Fruit fly (Drosophila melanogaster) whole organism, embryonic: ENCODE measurements around the gene CG44836.
A peak's percentile ranks its signal among the peaks of the same experiment; 100 is the strongest.

Experiments
- BEAF-32 ChIP-seq: fragments of 200-800 bp; sonication (Bioruptor generic); optimal IDR thresholded peaks from 3 replicates; lab custom pipeline; 2017; ENCODE audit warnings: missing biosample characterization, missing genetic modification characterization, mild to moderate bottlenecking, moderate library complexity, missing genetic modification reagents
- CG15601 ChIP-seq: fragments of 200-800 bp; sonication (Bioruptor generic); optimal IDR thresholded peaks from 3 replicates; lab custom pipeline; 2019; ENCODE audit warnings: missing biosample characterization, mild to moderate bottlenecking, missing genetic modification characterization, moderate library complexity
- CG15696 ChIP-seq: fragments of 200-800 bp; sonication (Bioruptor generic); optimal IDR thresholded peaks from 2 replicates; lab custom pipeline; 2019; ENCODE audit warnings: missing biosample characterization, mild to moderate bottlenecking, missing genetic modification characterization, moderate library complexity
- CG17186 ChIP-seq: fragments of 200-800 bp; sonication (Bioruptor generic); optimal IDR thresholded peaks from 3 replicates; lab custom pipeline; 2017; ENCODE audit warnings: missing biosample characterization, missing genetic modification reagents, missing genetic modification characterization
- CG17912 ChIP-seq: fragments of 200-800 bp; sonication (Bioruptor generic); optimal IDR thresholded peaks from 2 replicates; lab custom pipeline; 2018; ENCODE audit warnings: missing biosample characterization, mild to moderate bottlenecking, missing genetic modification characterization
- CG18011 ChIP-seq: fragments of 200-800 bp; sonication (Bioruptor generic); optimal IDR thresholded peaks from 2 replicates; lab custom pipeline; 2017; ENCODE audit warnings: missing biosample characterization, missing genetic modification characterization, mild to moderate bottlenecking, moderate library complexity, missing genotype
- CG30020 ChIP-seq: fragments of 200-800 bp; optimal IDR thresholded peaks from 2 replicates; lab custom pipeline; 2019; ENCODE audit warnings: missing biosample characterization, mild to moderate bottlenecking, missing genetic modification characterization, moderate library complexity
- CG33557 ChIP-seq: fragments of 200-800 bp; sonication (Bioruptor generic); optimal IDR thresholded peaks from 2 replicates; lab custom pipeline; 2019; ENCODE audit warnings: missing biosample characterization, mild to moderate bottlenecking, missing genetic modification characterization, moderate library complexity
- CG34376 ChIP-seq: fragments of 200-800 bp; sonication (Bioruptor generic); optimal IDR thresholded peaks from 2 replicates; lab custom pipeline; 2018; ENCODE audit warnings: missing biosample characterization, mild to moderate bottlenecking, missing genetic modification characterization
- CG42726 ChIP-seq: fragments of 200-800 bp; sonication (Bioruptor generic); IDR thresholded peaks from 2 replicates; pipeline ENCODE4 v1.3.6; 2022; ENCODE audit warnings: missing biosample characterization, missing genetic modification characterization; ENCODE audit not compliant: partially characterized antibody
- CG4404 ChIP-seq: fragments of 200-800 bp; sonication (Bioruptor generic); IDR thresholded peaks from 2 replicates; pipeline ENCODE4 v1.3.6; 2022; ENCODE audit warnings: missing biosample characterization, missing genetic modification characterization
- CG9437 ChIP-seq: fragments of 200-800 bp; sonication (Bioruptor generic); optimal IDR thresholded peaks from 2 replicates; lab custom pipeline; 2018; ENCODE audit warnings: missing biosample characterization, mild to moderate bottlenecking, missing genetic modification characterization
- CG9797 ChIP-seq: fragments of 200-800 bp; sonication (Bioruptor generic); optimal IDR thresholded peaks from 3 replicates; lab custom pipeline; 2018; ENCODE audit warnings: missing biosample characterization, mild to moderate bottlenecking, missing genetic modification characterization
- CHES-1-like ChIP-seq: fragments of 200-800 bp; sonication (Bioruptor generic); optimal IDR thresholded peaks from 2 replicates; lab custom pipeline; 2016; ENCODE audit warnings: missing biosample characterization, missing genetic modification characterization
- Dbx ChIP-seq: fragments of 200-800 bp; sonication (Bioruptor generic); IDR thresholded peaks from 3 replicates; pipeline ENCODE4 v1.3.6; 2022; ENCODE audit warnings: missing biosample characterization, missing genetic modification characterization
- Dfd ChIP-seq, 2 experiments: fragments of >200 bp; optimal IDR thresholded peaks; 2 replicates each; lab custom pipeline; 2017; ENCODE audit warnings: missing biosample characterization in 2 of 2, missing genetic modification characterization in 2 of 2
- E2f2 ChIP-seq: fragments of 200-800 bp; sonication (Bioruptor generic); IDR thresholded peaks from 2 replicates; pipeline ENCODE4 v1.3.6; 2022; ENCODE audit warnings: missing biosample characterization, missing genetic modification characterization
- Ets97D ChIP-seq: fragments of 200-800 bp; sonication (Bioruptor generic); optimal IDR thresholded peaks from 3 replicates; lab custom pipeline; 2016; ENCODE audit warnings: missing biosample characterization, missing genetic modification characterization
- HLH4C ChIP-seq: fragments of 200-800 bp; sonication (Bioruptor generic); IDR thresholded peaks from 3 replicates; pipeline ENCODE4 v1.3.6; 2022; ENCODE audit warnings: missing biosample characterization, missing genetic modification characterization; ENCODE audit not compliant: partially characterized antibody
- Mrtf ChIP-seq: fragments of 200-800 bp; sonication (Bioruptor generic); IDR thresholded peaks from 3 replicates; pipeline ENCODE4 v1.3.6; 2022; ENCODE audit warnings: missing biosample characterization, missing genetic modification characterization
- Myb ChIP-seq: fragments of 200-800 bp; sonication (Bioruptor generic); optimal IDR thresholded peaks from 2 replicates; lab custom pipeline; 2016; ENCODE audit warnings: missing biosample characterization, missing genetic modification characterization
- Pdp1 ChIP-seq, 2 experiments: fragments of 200-800 bp; sonication (Bioruptor generic); optimal IDR thresholded peaks; 3 replicates each; lab custom pipeline; 2016; ENCODE audit warnings: missing biosample characterization in 2 of 2, missing genetic modification characterization in 2 of 2, mild to moderate bottlenecking in 1 of 2, moderate library complexity in 1 of 2
- Ptx1 ChIP-seq: fragments of 200-800 bp; sonication (Bioruptor generic); IDR thresholded peaks from 2 replicates; pipeline ENCODE4 v1.3.6; 2022; ENCODE audit warnings: missing biosample characterization, missing genetic modification characterization
- Sox102F ChIP-seq: fragments of 200-800 bp; sonication (Bioruptor generic); optimal IDR thresholded peaks from 2 replicates; lab custom pipeline; 2018; ENCODE audit warnings: missing biosample characterization, mild to moderate bottlenecking, missing genetic modification characterization, moderate library complexity
- Xbp1 ChIP-seq: fragments of 200-800 bp; sonication (Bioruptor generic); optimal IDR thresholded peaks from 3 replicates; lab custom pipeline; 2016; ENCODE audit warnings: missing biosample characterization, mild to moderate bottlenecking, missing genetic modification characterization
- amos ChIP-seq: fragments of 200-800 bp; sonication (Bioruptor generic); IDR thresholded peaks from 2 replicates; pipeline ENCODE4 v1.3.6; 2022; ENCODE audit warnings: missing biosample characterization, missing genetic modification characterization; ENCODE audit not compliant: partially characterized antibody
- ara ChIP-seq: fragments of 200-800 bp; sonication (Bioruptor generic); IDR thresholded peaks from 2 replicates; pipeline ENCODE4 v1.3.6; 2022; ENCODE audit warnings: missing biosample characterization, missing genetic modification characterization
- ato ChIP-seq: fragments of 200-800 bp; sonication (Bioruptor generic); IDR thresholded peaks from 2 replicates; pipeline ENCODE4 v1.3.6; 2022; ENCODE audit warnings: missing biosample characterization, missing genetic modification characterization; ENCODE audit not compliant: partially characterized antibody
- cad ChIP-seq: fragments of >200 bp; optimal IDR thresholded peaks from 2 replicates; lab custom pipeline; 2017; ENCODE audit warnings: missing biosample characterization, missing genetic modification characterization
- cg ChIP-seq: fragments of 200-800 bp; sonication (Bioruptor generic); optimal IDR thresholded peaks from 3 replicates; lab custom pipeline; 2019; ENCODE audit warnings: missing biosample characterization, mild to moderate bottlenecking, missing genetic modification characterization, moderate library complexity
- chinmo ChIP-seq: fragments of 200-800 bp; sonication (Bioruptor generic); IDR thresholded peaks from 4 replicates; pipeline ENCODE4 v1.3.6; 2022; ENCODE audit warnings: missing biosample characterization, missing genetic modification characterization; ENCODE audit not compliant: partially characterized antibody
- ci ChIP-seq: fragments of 200-800 bp; sonication (Bioruptor generic); IDR thresholded peaks from 3 replicates; pipeline ENCODE4 v1.3.6; 2022; ENCODE audit warnings: missing biosample characterization, missing genetic modification characterization
- corto ChIP-seq: fragments of 200-800 bp; sonication (Bioruptor generic); optimal IDR thresholded peaks from 2 replicates; lab custom pipeline; 2016; ENCODE audit warnings: missing biosample characterization, mild to moderate bottlenecking, missing genetic modification characterization, moderate library complexity
- fru ChIP-seq: fragments of >200 bp; optimal IDR thresholded peaks from 2 replicates; lab custom pipeline; 2017
- gfzf ChIP-seq: fragments of 200-800 bp; sonication (Bioruptor generic); optimal IDR thresholded peaks from 2 replicates; lab custom pipeline; 2016; ENCODE audit warnings: missing biosample characterization, mild to moderate bottlenecking, missing genetic modification characterization, moderate library complexity
- grn ChIP-seq: fragments of 200-800 bp; sonication (Bioruptor generic); optimal IDR thresholded peaks from 3 replicates; lab custom pipeline; 2017; ENCODE audit warnings: missing biosample characterization, missing genetic modification characterization
- knrl ChIP-seq: fragments of 200-800 bp; sonication (Bioruptor generic); IDR thresholded peaks from 3 replicates; pipeline ENCODE4 v1.3.6; 2022; ENCODE audit warnings: missing biosample characterization, missing genetic modification characterization; ENCODE audit not compliant: partially characterized antibody
- nerfin-2 ChIP-seq: fragments of 200-800 bp; sonication (Bioruptor generic); IDR thresholded peaks from 2 replicates; pipeline ENCODE4 v1.3.6; 2022; ENCODE audit warnings: missing biosample characterization, missing genetic modification characterization; ENCODE audit not compliant: partially characterized antibody
- nmo ChIP-seq: fragments of 200-800 bp; sonication (Bioruptor generic); optimal IDR thresholded peaks from 2 replicates; lab custom pipeline; 2018; ENCODE audit warnings: missing biosample characterization, mild to moderate bottlenecking, missing genetic modification characterization, moderate library complexity
- sima ChIP-seq: fragments of 200-800 bp; sonication (Bioruptor generic); optimal IDR thresholded peaks from 2 replicates; lab custom pipeline; 2016; ENCODE audit warnings: missing biosample characterization, missing genetic modification characterization
- sr ChIP-seq: fragments of 200-800 bp; sonication (Bioruptor generic); IDR thresholded peaks from 3 replicates; pipeline ENCODE4 v1.3.6; 2022; ENCODE audit warnings: missing biosample characterization, missing genetic modification characterization
- sug ChIP-seq: fragments of 200-800 bp; optimal IDR thresholded peaks from 2 replicates; lab custom pipeline; 2019; ENCODE audit warnings: missing biosample characterization, mild to moderate bottlenecking, missing genetic modification characterization, moderate library complexity
- trem ChIP-seq: fragments of 200-800 bp; optimal IDR thresholded peaks from 3 replicates; lab custom pipeline; 2019; ENCODE audit warnings: missing biosample characterization, mild to moderate bottlenecking, missing genetic modification characterization, moderate library complexity
- twi ChIP-seq: fragments of 200-800 bp; optimal IDR thresholded peaks from 2 replicates; lab custom pipeline; 2019; ENCODE audit warnings: missing biosample characterization, mild to moderate bottlenecking, missing genetic modification characterization, moderate library complexity
- unc-4 ChIP-seq: fragments of 200-800 bp; sonication (Bioruptor generic); IDR thresholded peaks from 2 replicates; pipeline ENCODE4 v1.3.6; 2022; ENCODE audit warnings: missing biosample characterization, missing genetic modification characterization; ENCODE audit not compliant: partially characterized antibody
- wor ChIP-seq: fragments of 200-800 bp; sonication (Bioruptor generic); IDR thresholded peaks from 2 replicates; pipeline ENCODE4 v1.3.6; 2022; ENCODE audit warnings: missing biosample characterization, missing genetic modification characterization

Gene CG44836

dm6 chr3L:16377768-16378764 is 22.0 kb downstream of the CG44836 start, which contains the start of gene roq:
Gene roq (minus strand): TSS chr3L:16378566.
- TF ChIP-seq CG30020 (tag; lab: Kevin White, UChicago), result peak; percentile 3
- TF ChIP-seq HLH4C (GFP tag; lab: Robert Waterston, UW), result peak; percentile 71
- peak; percentile 93 for TF ChIP-seq sug (tag; lab: Kevin White, UChicago)
- TF ChIP-seq chinmo (GFP tag; lab: Robert Waterston, UW), result peak; percentile 72; the same call in 3 of the 4 replicates
- TF ChIP-seq Myb (GFP tag; lab: Kevin White, UChicago), result peak; percentile 78
- TF ChIP-seq corto (GFP tag; lab: Kevin White, UChicago), result peak; percentile 15
- TF ChIP-seq CHES-1-like, result peak; percentile 16
- peak; percentile 50; the same call in 1 of the 3 replicates for TF ChIP-seq knrl (GFP tag; lab: Robert Waterston, UW)
- TF ChIP-seq Pdp1 (GFP tag; optimal IDR thresholded peaks at IDR 0.05; lab: Kevin White, UChicago), result peak in 1 of 2 experiments; percentile 65
- TF ChIP-seq trem (tag; lab: Kevin White, UChicago), result peak; percentile 68
- TF ChIP-seq CG15601 (tag; lab: Kevin White, UChicago), result peak; percentile 8
- TF ChIP-seq ci, result 0 out of 3 replicates have a peak, but pooled peaks have one; percentile 6
- no peak for TF ChIP-seq CG15696 (tag; lab: Kevin White, UChicago)
- TF ChIP-seq E2f2 (GFP tag; lab: Robert Waterston, UW), result peak; percentile 89
- TF ChIP-seq CG9437 (GFP tag; lab: Kevin White, UChicago), result peak; percentile 95
- peak; percentile 55 for TF ChIP-seq BEAF-32 (GFP tag; lab: Kevin White, UChicago)
- peak; percentile 1 for TF ChIP-seq Xbp1
- TF ChIP-seq CG17186 (GFP tag; lab: Kevin White, UChicago), result peak; percentile 67
- TF ChIP-seq Mrtf, result no peak
- peak; percentile 91 for TF ChIP-seq grn (GFP tag; lab: Kevin White, UChicago)
- peak; percentile 17 for TF ChIP-seq CG34376
- TF ChIP-seq CG42726 (GFP tag; lab: Robert Waterston, UW), result peak; percentile 62; the same call in 1 of the 2 replicates
- peak; percentile 4 for TF ChIP-seq twi
- TF ChIP-seq Dbx, result 0 out of 3 replicates have a peak, but pooled peaks have one; percentile 46
- TF ChIP-seq Ets97D (GFP tag; lab: Kevin White, UChicago), result peak; percentile 70
- TF ChIP-seq ato (GFP tag; lab: Robert Waterston, UW), result peak; percentile 46; the same call in 1 of the 2 replicates
- no peak for TF ChIP-seq fru
- TF ChIP-seq CG33557 (GFP tag; lab: Kevin White, UChicago), result peak; percentile 26
- no peak for TF ChIP-seq Sox102F (GFP tag; lab: Kevin White, UChicago)
- peak; percentile 95 for TF ChIP-seq CG9797 (GFP tag; lab: Kevin White, UChicago)
- TF ChIP-seq sima, result no peak
- no peak for TF ChIP-seq sr (GFP tag; lab: Robert Waterston, UW)
- peak; percentile 59; the same call in 1 of the 2 replicates for TF ChIP-seq amos (GFP tag; lab: Robert Waterston, UW)
- TF ChIP-seq cg (GFP tag; lab: Kevin White, UChicago), result peak; percentile 98
- TF ChIP-seq nmo (GFP tag; lab: Kevin White, UChicago), result peak; percentile 57
- TF ChIP-seq cad (GFP tag; lab: Kevin White, UChicago), result peak; percentile 3
- no peak for TF ChIP-seq CG17912 (GFP tag; lab: Kevin White, UChicago)
- no peak for TF ChIP-seq Ptx1
- TF ChIP-seq CG18011 (GFP tag; lab: Kevin White, UChicago), result peak; percentile 24
- TF ChIP-seq Dfd (GFP tag; optimal IDR thresholded peaks at IDR 0.05; lab: Kevin White, UChicago), result no peak
- 0 out of 2 replicates have a peak, but pooled peaks have one; percentile 32 for TF ChIP-seq unc-4 (GFP tag; lab: Robert Waterston, UW)
- no peak for TF ChIP-seq ara (GFP tag; lab: Robert Waterston, UW)
- peak; percentile 96 for TF ChIP-seq gfzf (GFP tag; lab: Kevin White, UChicago)
- TF ChIP-seq wor (GFP tag; lab: Robert Waterston, UW), result no peak
- TF ChIP-seq CG4404, result no peak
- TF ChIP-seq nerfin-2 (GFP tag; lab: Robert Waterston, UW), result peak; percentile 65; the same call in 1 of the 2 replicates
